Worm (Caenorhabditis elegans): ENCODE results near the gene F13H8.12.

ce11 chrII:6244171-6244570 is 18.2 kb upstream of the F13H8.12 start, which contains the start of gene tat-4:
- TF ChIP-seq aptf-3 (GFP tag; IDR thresholded peaks at IDR 0.05) (no peak), unc-130 (GFP tag; optimal IDR thresholded peaks at IDR 0.05) (no peak), F23B12.7 (tag; optimal IDR thresholded peaks at IDR 0.05; ENCODE audit: insufficient read depth) (no peak), tlf-1 (GFP tag; optimal IDR thresholded peaks at IDR 0.05) (no peak), ZK185.1 (tag; optimal IDR thresholded peaks at IDR 0.05; ENCODE audit: poor library complexity, severe bottlenecking) (no peak), unc-62 (GFP tag; optimal IDR thresholded peaks at IDR 0.05) (no peak), ztf-6 (GFP tag; IDR thresholded peaks at IDR 0.05) (no peak), D2030.7 (GFP tag; IDR thresholded peaks at IDR 0.05) (no peak), ama-1 (optimal IDR thresholded peaks at IDR 0.05) (no peak), ama-1 (GFP tag; optimal IDR thresholded peaks at IDR 0.05) (no peak)
